Fruit fly (Drosophila melanogaster) whole organism, embryonic: ENCODE data around the gene CG43895.

ENCODE experiments used
- BEAF-32 ChIP-seq: fragments of 200-800 bp; sonication (Bioruptor generic); optimal IDR thresholded peaks from 3 replicates; lab custom pipeline; 2017; ENCODE audit warnings: missing biosample characterization, missing genetic modification characterization, mild to moderate bottlenecking, moderate library complexity, missing genetic modification reagents
- CG11398 ChIP-seq: fragments of 200-800 bp; sonication (Bioruptor generic); optimal IDR thresholded peaks from 2 replicates; lab custom pipeline; 2016; ENCODE audit warnings: missing biosample characterization, missing genetic modification characterization
- CG12219 ChIP-seq: fragments of 200-800 bp; sonication (Bioruptor generic); optimal IDR thresholded peaks from 3 replicates; lab custom pipeline; 2018; ENCODE audit warnings: missing biosample characterization, mild to moderate bottlenecking, missing genetic modification characterization
- CG13123 ChIP-seq: fragments of 200-800 bp; sonication (Bioruptor generic); optimal IDR thresholded peaks from 2 replicates; lab custom pipeline; 2016; ENCODE audit warnings: missing biosample characterization, missing genetic modification characterization
- CG13287 ChIP-seq: fragments of 200-800 bp; sonication (Bioruptor generic); IDR thresholded peaks from 2 replicates; pipeline ENCODE4 v1.3.6; 2022; ENCODE audit warnings: missing biosample characterization, missing genetic modification characterization; ENCODE audit not compliant: partially characterized antibody
- CG15073 ChIP-seq: fragments of 200-800 bp; sonication (Bioruptor generic); optimal IDR thresholded peaks from 2 replicates; lab custom pipeline; 2016; ENCODE audit warnings: missing biosample characterization, missing genetic modification characterization
- CG1602 ChIP-seq: fragments of 200-800 bp; sonication (Bioruptor generic); optimal IDR thresholded peaks from 3 replicates; lab custom pipeline; 2016; ENCODE audit warnings: missing biosample characterization, missing genetic modification characterization
- CG17568 ChIP-seq: fragments of 200-800 bp; sonication (Bioruptor generic); optimal IDR thresholded peaks from 2 replicates; lab custom pipeline; 2018; ENCODE audit warnings: missing biosample characterization, mild to moderate bottlenecking, missing genetic modification characterization, moderate library complexity
- CG17829 ChIP-seq: fragments of 200-800 bp; optimal IDR thresholded peaks from 2 replicates; lab custom pipeline; 2019; ENCODE audit warnings: missing biosample characterization, mild to moderate bottlenecking, missing genetic modification characterization, moderate library complexity
- CG18764 ChIP-seq: fragments of 200-800 bp; sonication (Bioruptor generic); optimal IDR thresholded peaks from 3 replicates; lab custom pipeline; 2016; ENCODE audit warnings: missing biosample characterization, missing genetic modification characterization
- CG2199 ChIP-seq: fragments of 200-800 bp; sonication (Bioruptor generic); IDR thresholded peaks from 3 replicates; pipeline ENCODE4 v1.3.6; 2022; ENCODE audit warnings: missing biosample characterization, missing genetic modification characterization
- CG30431 ChIP-seq: fragments of 200-800 bp; sonication (Bioruptor generic); optimal IDR thresholded peaks from 2 replicates; lab custom pipeline; 2017; ENCODE audit warnings: missing biosample characterization, missing genetic modification characterization
- CG31224 ChIP-seq: fragments of 200-800 bp; sonication (Bioruptor generic); IDR thresholded peaks from 2 replicates; pipeline ENCODE4 v1.3.6; 2022; ENCODE audit warnings: missing biosample characterization, missing genetic modification characterization
- CG42726 ChIP-seq: fragments of 200-800 bp; sonication (Bioruptor generic); IDR thresholded peaks from 2 replicates; pipeline ENCODE4 v1.3.6; 2022; ENCODE audit warnings: missing biosample characterization, missing genetic modification characterization; ENCODE audit not compliant: partially characterized antibody
- CG4730 ChIP-seq: fragments of 200-800 bp; sonication (Bioruptor generic); IDR thresholded peaks from 2 replicates; pipeline ENCODE4 v1.3.6; 2022; ENCODE audit warnings: missing biosample characterization, missing genetic modification characterization
- CG6791 ChIP-seq: fragments of 200-800 bp; sonication (Bioruptor generic); IDR thresholded peaks from 3 replicates; pipeline ENCODE4 v1.3.6; 2022; ENCODE audit warnings: missing biosample characterization, missing genetic modification characterization; ENCODE audit not compliant: partially characterized antibody
- CG9609 ChIP-seq: fragments of 200-800 bp; sonication (Bioruptor generic); optimal IDR thresholded peaks from 3 replicates; lab custom pipeline; 2016; ENCODE audit warnings: missing biosample characterization, missing genetic modification characterization
- CG9797 ChIP-seq: fragments of 200-800 bp; sonication (Bioruptor generic); optimal IDR thresholded peaks from 3 replicates; lab custom pipeline; 2018; ENCODE audit warnings: missing biosample characterization, mild to moderate bottlenecking, missing genetic modification characterization
- CHES-1-like ChIP-seq: fragments of 200-800 bp; sonication (Bioruptor generic); optimal IDR thresholded peaks from 2 replicates; lab custom pipeline; 2016; ENCODE audit warnings: missing biosample characterization, missing genetic modification characterization
- Camta ChIP-seq: fragments of 200-800 bp; sonication (Bioruptor generic); optimal IDR thresholded peaks from 2 replicates; lab custom pipeline; 2016; ENCODE audit warnings: missing biosample characterization, missing genetic modification characterization
- Chrac-16 ChIP-seq: fragments of 200-800 bp; sonication (Bioruptor generic); optimal IDR thresholded peaks from 3 replicates; lab custom pipeline; 2016; ENCODE audit warnings: missing biosample characterization, missing genetic modification characterization
- CkIIα-i1 ChIP-seq: fragments of 200-800 bp; sonication (Bioruptor generic); IDR thresholded peaks from 2 replicates; pipeline ENCODE4 v1.3.6; 2022; ENCODE audit warnings: missing biosample characterization, missing genetic modification characterization
- Dad ChIP-seq: fragments of 200-800 bp; sonication (Bioruptor generic); optimal IDR thresholded peaks from 3 replicates; lab custom pipeline; 2016; ENCODE audit warnings: missing biosample characterization, missing genetic modification characterization
- Deaf1 ChIP-seq: fragments of 200-800 bp; optimal IDR thresholded peaks from 3 replicates; lab custom pipeline; 2019; ENCODE audit warnings: missing biosample characterization, mild to moderate bottlenecking, missing genetic modification characterization, moderate library complexity
- HmgD ChIP-seq: fragments of 200-800 bp; sonication (Bioruptor generic); optimal IDR thresholded peaks from 3 replicates; lab custom pipeline; 2016; ENCODE audit warnings: missing biosample characterization, missing genetic modification characterization
- MESR4 ChIP-seq: fragments of 200-800 bp; sonication (Bioruptor generic); optimal IDR thresholded peaks from 2 replicates; lab custom pipeline; 2018; ENCODE audit warnings: missing biosample characterization, mild to moderate bottlenecking, missing genetic modification characterization, moderate library complexity
- Mad ChIP-seq: fragments of 200-800 bp; sonication (Bioruptor generic); optimal IDR thresholded peaks from 2 replicates; lab custom pipeline; 2016; ENCODE audit warnings: missing biosample characterization, missing genetic modification characterization
- Oli ChIP-seq: fragments of 200-800 bp; sonication (Bioruptor generic); optimal IDR thresholded peaks from 2 replicates; lab custom pipeline; 2018; ENCODE audit warnings: missing biosample characterization, mild to moderate bottlenecking, missing genetic modification characterization, moderate library complexity
- PHDP ChIP-seq: fragments of 200-800 bp; sonication (Bioruptor generic); optimal IDR thresholded peaks from 3 replicates; lab custom pipeline; 2018; ENCODE audit warnings: missing biosample characterization, mild to moderate bottlenecking, missing genetic modification characterization, moderate library complexity
- Poxn ChIP-seq: fragments of 200-800 bp; sonication (Bioruptor generic); IDR thresholded peaks from 2 replicates; pipeline ENCODE4 v1.3.6; 2022; ENCODE audit warnings: missing biosample characterization, missing genetic modification characterization
- Ptx1 ChIP-seq: fragments of 200-800 bp; sonication (Bioruptor generic); IDR thresholded peaks from 2 replicates; pipeline ENCODE4 v1.3.6; 2022; ENCODE audit warnings: missing biosample characterization, missing genetic modification characterization
- Ssrp ChIP-seq: fragments of 200-800 bp; sonication (Bioruptor generic); optimal IDR thresholded peaks from 2 replicates; lab custom pipeline; 2018; ENCODE audit warnings: missing biosample characterization, mild to moderate bottlenecking, missing genetic modification characterization, moderate library complexity
- ac ChIP-seq: fragments of 200-800 bp; sonication (Bioruptor generic); optimal IDR thresholded peaks from 3 replicates; lab custom pipeline; 2017; ENCODE audit warnings: missing biosample characterization, mild to moderate bottlenecking, missing genetic modification characterization
- ara ChIP-seq: fragments of 200-800 bp; sonication (Bioruptor generic); IDR thresholded peaks from 2 replicates; pipeline ENCODE4 v1.3.6; 2022; ENCODE audit warnings: missing biosample characterization, missing genetic modification characterization
- danr ChIP-seq: fragments of 200-800 bp; sonication (Bioruptor generic); IDR thresholded peaks from 2 replicates; pipeline ENCODE4 v1.3.6; 2022; ENCODE audit warnings: missing biosample characterization, missing genetic modification characterization
- dysf ChIP-seq: fragments of 200-800 bp; sonication (Bioruptor generic); IDR thresholded peaks from 3 replicates; pipeline ENCODE4 v1.3.6; 2022; ENCODE audit warnings: missing biosample characterization, missing genetic modification characterization
- en ChIP-seq: fragments of 200-800 bp; sonication (Bioruptor generic); optimal IDR thresholded peaks from 2 replicates; lab custom pipeline; 2016; ENCODE audit warnings: missing biosample characterization, missing genetic modification characterization
- fd96Cb ChIP-seq: fragments of 200-800 bp; sonication (Bioruptor generic); optimal IDR thresholded peaks from 2 replicates; lab custom pipeline; 2018; ENCODE audit warnings: missing biosample characterization, mild to moderate bottlenecking, missing genetic modification characterization, moderate library complexity
- gcm2 ChIP-seq: fragments of 200-800 bp; sonication (Bioruptor generic); optimal IDR thresholded peaks from 2 replicates; lab custom pipeline; 2016; ENCODE audit warnings: missing biosample characterization, missing genetic modification characterization
- lilli ChIP-seq: fragments of 200-800 bp; sonication (Bioruptor generic); optimal IDR thresholded peaks from 3 replicates; lab custom pipeline; 2016; ENCODE audit warnings: missing biosample characterization, missing genetic modification characterization
- odd ChIP-seq: fragments of 200-800 bp; sonication (Bioruptor generic); optimal IDR thresholded peaks from 2 replicates; lab custom pipeline; 2017; ENCODE audit warnings: missing biosample characterization, mild to moderate bottlenecking, missing genetic modification characterization
- pan ChIP-seq, 4 experiments: fragments of >200 bp in 3 of 4; fragments of 200-800 bp in 1 of 4; sonication (Bioruptor generic) in 1 of 4; optimal IDR thresholded peaks in 3 of 4; IDR thresholded peaks in 1 of 4; 2 replicates each; pipeline versions ENCODE4 v1.3.6 to Lab custom; 2017 to 2022; ENCODE audit warnings: missing biosample characterization in 2 of 4, missing genetic modification characterization in 2 of 4, mixed read lengths in 1 of 4
- sens-2 ChIP-seq: fragments of 200-800 bp; sonication (Bioruptor generic); IDR thresholded peaks from 2 replicates; pipeline ENCODE4 v1.3.6; 2022; ENCODE audit warnings: missing biosample characterization, missing genetic modification characterization
- shn ChIP-seq: fragments of 200-800 bp; sonication (Bioruptor generic); optimal IDR thresholded peaks from 3 replicates; lab custom pipeline; 2016; ENCODE audit warnings: missing biosample characterization, missing genetic modification characterization
- sna ChIP-seq: fragments of 200-800 bp; sonication (Bioruptor generic); IDR thresholded peaks from 2 replicates; pipeline ENCODE4 v1.3.6; 2022; ENCODE audit warnings: missing biosample characterization, missing genetic modification characterization; ENCODE audit not compliant: partially characterized antibody
- stc ChIP-seq: fragments of 200-800 bp; sonication (Bioruptor generic); IDR thresholded peaks from 2 replicates; pipeline ENCODE4 v1.3.6; 2022; ENCODE audit warnings: missing biosample characterization, missing genetic modification characterization
- zfh2 ChIP-seq: fragments of 200-800 bp; sonication (Bioruptor generic); optimal IDR thresholded peaks from 2 replicates; lab custom pipeline; 2016; ENCODE audit warnings: missing biosample characterization, missing genetic modification characterization

Gene CG43895

dm6 chr3L:21839720-21840641, 26.5 kb upstream of the CG43895 start (continued):
- TF ChIP-seq Mad (peak; percentile 92), Deaf1 (tag; lab: Kevin White, UChicago) (peak; percentile 70), CG11398 (peak; percentile 88), odd (GFP tag; lab: Kevin White, UChicago) (peak; percentile 92), CkIIα-i1 (peak; percentile 78), fd96Cb (peak; percentile 93), HmgD (GFP tag; lab: Kevin White, UChicago) (peak; percentile 76), Poxn (GFP tag; lab: Robert Waterston, UW) (peak; percentile 42; the same call in 1 of the 2 replicates), CG9609 (GFP tag; lab: Kevin White, UChicago) (peak; percentile 86), MESR4 (GFP tag; lab: Kevin White, UChicago) (peak; percentile 4), CG9797 (GFP tag; lab: Kevin White, UChicago) (peak; percentile 9), CG2199 (GFP tag; lab: Robert Waterston, UW) (0 out of 3 replicates have a peak, but pooled peaks have one; percentile 50), sens-2 (GFP tag; lab: Robert Waterston, UW) (peak; percentile 52; the same call in 1 of the 2 replicates), PHDP (tag; lab: Kevin White, UChicago) (peak; percentile 91), pan (optimal IDR thresholded peaks at IDR 0.05; lab: Kevin White, UChicago) (no peak), pan (GFP tag; optimal IDR thresholded peaks at IDR 0.05 in 1 of 2, IDR thresholded peaks at IDR 0.05 in 1 of 2) (peak in 1 of 2 experiments; percentile 95), Ssrp (tag; lab: Kevin White, UChicago) (peak; percentile 91), lilli (GFP tag; lab: Kevin White, UChicago) (peak; percentile 95), CG1602 (peak; percentile 88), Camta (GFP tag; lab: Kevin White, UChicago) (peak; percentile 95), CHES-1-like (peak; percentile 90), Ptx1 (GFP tag; lab: Robert Waterston, UW) (peak; percentile 95), zfh2 (GFP tag; lab: Kevin White, UChicago) (peak; percentile 89), ac (GFP tag; lab: Kevin White, UChicago) (peak; percentile 65), CG13287 (GFP tag; lab: Robert Waterston, UW) (peak; percentile 49), CG12219 (peak; percentile 91), CG15073 (GFP tag; lab: Kevin White, UChicago) (peak; percentile 57), ara (peak; percentile 90), Dad (GFP tag; lab: Kevin White, UChicago) (peak; percentile 90), BEAF-32 (GFP tag; lab: Kevin White, UChicago) (peak; percentile 12), CG17568 (peak; percentile 87), sna (GFP tag; lab: Robert Waterston, UW) (peak; percentile 44; the same call in 1 of the 2 replicates), Oli (tag; lab: Kevin White, UChicago) (peak; percentile 96), Chrac-16 (GFP tag; lab: Kevin White, UChicago) (peak; percentile 90), CG31224 (GFP tag; lab: Robert Waterston, UW) (peak; percentile 85), CG17829 (peak; percentile 92), CG4730 (GFP tag; lab: Robert Waterston, UW) (peak; percentile 86), CG42726 (GFP tag; lab: Robert Waterston, UW) (no peak), shn (peak; percentile 90), CG18764 (peak; percentile 86), stc (GFP tag; lab: Robert Waterston, UW) (peak; percentile 92), danr (GFP tag; lab: Robert Waterston, UW) (peak; percentile 86), CG6791 (no peak), gcm2 (GFP tag; lab: Kevin White, UChicago) (peak; percentile 93), en (GFP tag; lab: Kevin White, UChicago) (peak; percentile 89), dysf (GFP tag; lab: Robert Waterston, UW) (peak; percentile 95), CG13123 (GFP tag; lab: Kevin White, UChicago) (peak; percentile 70), CG30431 (GFP tag; lab: Kevin White, UChicago) (peak; percentile 89)
